Worm (Caenorhabditis elegans): ENCODE measurements around the gene Y40B10A.5.

- TF ChIP-seq W03F9.2 (tag; optimal IDR thresholded peaks at IDR 0.05) (no peak), dao-5 (tag; optimal IDR thresholded peaks at IDR 0.05) (no peak), him-1 (tag; optimal IDR thresholded peaks at IDR 0.05) (no peak)
Observed at ce11 chrV:2095204-2095603, 49.3 kb upstream of the Y40B10A.5 start, which contains the start of gene F36F12.2.

Measured in whole organism, L4/young adult.